Worm (Caenorhabditis elegans) whole organism, young adult: ENCODE data around the gene B0244.16.

ENCODE experiments used
- B0261.1 ChIP-seq: sonication (generic microtip); optimal IDR thresholded peaks from 2 replicates; lab custom pipeline; 2016; ENCODE audit warnings: mild to moderate bottlenecking, missing genetic modification characterization, moderate library complexity, missing compliant biosample characterization
- D2030.7 ChIP-seq: fragments of 200-800 bp; sonication (Bioruptor generic); IDR thresholded peaks from 2 replicates; pipeline ENCODE4 v1.3.6; 2022; ENCODE audit warnings: missing genetic modification reagents, missing genetic modification characterization, missing compliant biosample characterization
- F10E7.11 ChIP-seq: sonication (generic microtip); optimal IDR thresholded peaks from 2 replicates; lab custom pipeline; 2017; ENCODE audit warnings: mild to moderate bottlenecking, missing genetic modification characterization, moderate library complexity, missing compliant biosample characterization
- F49E8.2 ChIP-seq: sonication (generic microtip); optimal IDR thresholded peaks from 3 replicates; lab custom pipeline; 2017; ENCODE audit warnings: missing genetic modification characterization, mild to moderate bottlenecking, missing compliant biosample characterization, antibody characterized with exemption, moderate library complexity; ENCODE audit not compliant: insufficient read depth
- Y95B8A.8 ChIP-seq: fragments of 200-800 bp; sonication (Bioruptor generic); IDR thresholded peaks from 2 replicates; pipeline ENCODE4 v1.3.6; 2022; ENCODE audit warnings: missing genetic modification reagents, missing genetic modification characterization, missing compliant biosample characterization
- ZK185.1 ChIP-seq: sonication (generic microtip); optimal IDR thresholded peaks from 2 replicates; lab custom pipeline; 2016; ENCODE audit warnings: mild to moderate bottlenecking, missing genetic modification characterization, missing compliant biosample characterization; ENCODE audit not compliant: poor library complexity, severe bottlenecking
- akir-1 ChIP-seq: fragments of 200-800 bp; sonication (Bioruptor generic); optimal IDR thresholded peaks from 2 replicates; lab custom pipeline; 2018; ENCODE audit warnings: mild to moderate bottlenecking, missing genetic modification characterization, moderate library complexity, missing compliant biosample characterization
- ama-1 ChIP-seq, 3 experiments: fragments of 150-350 bp in 1 of 3; sonication (generic microtip) in 2 of 3; optimal IDR thresholded peaks; 2 replicates each; lab custom pipeline; 2014 to 2018; ENCODE audit warnings: missing biosample characterization in 2 of 3, missing genetic modification characterization in 2 of 3, missing genetic modification reagents in 2 of 3
- athp-1 ChIP-seq: sonication (generic microtip); optimal IDR thresholded peaks from 2 replicates; lab custom pipeline; 2017; ENCODE audit warnings: mild to moderate bottlenecking, missing genetic modification characterization, missing compliant biosample characterization
- attf-3 ChIP-seq: fragments of 200-800 bp; sonication (Bioruptor generic); conservative IDR thresholded peaks from 2 replicates; pipeline ENCODE4 v1.3.6; 2022; ENCODE audit warnings: missing genetic modification reagents, missing genetic modification characterization, missing compliant biosample characterization
- attf-5 ChIP-seq: fragments of 200-800 bp; sonication (Bioruptor generic); optimal IDR thresholded peaks from 2 replicates; lab custom pipeline; 2018; ENCODE audit warnings: mild to moderate bottlenecking, missing genetic modification characterization, missing compliant biosample characterization
- ccch-3 ChIP-seq: fragments of 200-800 bp; sonication (Bioruptor generic); optimal IDR thresholded peaks from 2 replicates; lab custom pipeline; 2018; ENCODE audit warnings: mild to moderate bottlenecking, missing genetic modification characterization, missing compliant biosample characterization
- cebp-1 ChIP-seq, 2 experiments: fragments of 200-800 bp in 1 of 2; sonication (Bioruptor generic) in 1 of 2; sonication (generic microtip) in 1 of 2; IDR thresholded peaks in 1 of 2; optimal IDR thresholded peaks in 1 of 2; 2 replicates each; pipeline versions ENCODE4 v1.3.6 to Lab custom; 2017 to 2022; ENCODE audit warnings: missing compliant biosample characterization in 2 of 2, missing genetic modification characterization in 2 of 2, mild to moderate bottlenecking in 1 of 2, missing genetic modification reagents in 1 of 2, moderate library complexity in 1 of 2
- ceh-40 ChIP-seq: fragments of 200-800 bp; sonication (Bioruptor generic); IDR thresholded peaks from 2 replicates; pipeline ENCODE4 v1.3.6; 2022; ENCODE audit warnings: missing genetic modification characterization, missing compliant biosample characterization
- ceh-58 ChIP-seq: fragments of 200-800 bp; sonication (Bioruptor generic); IDR thresholded peaks from 2 replicates; pipeline ENCODE4 v1.3.6; 2022; ENCODE audit warnings: missing genetic modification characterization, missing compliant biosample characterization
- chd-7 ChIP-seq: sonication (generic microtip); optimal IDR thresholded peaks from 2 replicates; lab custom pipeline; 2016; ENCODE audit warnings: mild to moderate bottlenecking, missing genetic modification characterization, moderate library complexity, missing compliant biosample characterization
- egl-44 ChIP-seq: fragments of 200-800 bp; sonication (Bioruptor generic); IDR thresholded peaks from 2 replicates; pipeline ENCODE4 v1.3.6; 2022; ENCODE audit warnings: missing genetic modification reagents, missing genetic modification characterization, missing compliant biosample characterization
- gei-17 ChIP-seq: fragments of 200-800 bp; sonication (Bioruptor generic); optimal IDR thresholded peaks from 2 replicates; lab custom pipeline; 2018; ENCODE audit warnings: mild to moderate bottlenecking, missing genetic modification characterization, missing compliant biosample characterization
- him-1 ChIP-seq: sonication (generic microtip); optimal IDR thresholded peaks from 2 replicates; lab custom pipeline; 2016; ENCODE audit warnings: missing genotype, missing genetic modification reagents, missing genetic modification characterization, missing compliant biosample characterization
- hmg-1.2 ChIP-seq: fragments of 200-800 bp; sonication (Bioruptor generic); IDR thresholded peaks from 2 replicates; pipeline ENCODE4 v1.3.6; 2022; ENCODE audit warnings: missing genetic modification reagents, missing genetic modification characterization, missing compliant biosample characterization
- hmg-20 ChIP-seq: fragments of 200-800 bp; sonication (Bioruptor generic); IDR thresholded peaks from 2 replicates; pipeline ENCODE4 v1.3.6; 2022; ENCODE audit warnings: missing genetic modification reagents, missing genetic modification characterization, missing compliant biosample characterization
- hrde-1 ChIP-seq: sonication (generic microtip); optimal IDR thresholded peaks from 2 replicates; lab custom pipeline; 2016; ENCODE audit warnings: missing genetic modification characterization, mild to moderate bottlenecking, missing compliant biosample characterization, moderate library complexity, missing genotype, missing genetic modification reagents, borderline replicate concordance
- let-607 ChIP-seq, 2 experiments: fragments of 200-800 bp in 1 of 2; sonication (Bioruptor generic) in 1 of 2; sonication (generic microtip) in 1 of 2; optimal IDR thresholded peaks; 2 replicates each; lab custom pipeline; 2016 to 2018; ENCODE audit warnings: mild to moderate bottlenecking in 2 of 2, missing compliant biosample characterization in 2 of 2, missing genetic modification characterization in 2 of 2, moderate library complexity in 2 of 2, missing genotype in 1 of 2
- lin-26 ChIP-seq: fragments of 200-800 bp; sonication (Bioruptor generic); IDR thresholded peaks from 2 replicates; pipeline ENCODE4 v1.3.6; 2022; ENCODE audit warnings: missing genetic modification reagents, missing genetic modification characterization, missing compliant biosample characterization
- lsl-1 ChIP-seq: fragments of 200-800 bp; sonication (Bioruptor generic); optimal IDR thresholded peaks from 2 replicates; lab custom pipeline; 2018; ENCODE audit warnings: mild to moderate bottlenecking, missing genetic modification characterization, moderate library complexity, missing compliant biosample characterization
- madf-10 ChIP-seq: sonication (generic microtip); optimal IDR thresholded peaks from 2 replicates; lab custom pipeline; 2016; ENCODE audit warnings: mild to moderate bottlenecking, missing genetic modification characterization, missing compliant biosample characterization
- madf-6 ChIP-seq: fragments of 200-800 bp; sonication (Bioruptor generic); IDR thresholded peaks from 2 replicates; pipeline ENCODE4 v1.3.6; 2022; ENCODE audit warnings: missing genetic modification reagents, missing genetic modification characterization, missing compliant biosample characterization
- mel-28 ChIP-seq: sonication (generic microtip); optimal IDR thresholded peaks from 2 replicates; lab custom pipeline; 2016; ENCODE audit warnings: borderline replicate concordance, mild to moderate bottlenecking, missing genetic modification characterization, missing compliant biosample characterization
- nhr-80 ChIP-seq: sonication (generic microtip); optimal IDR thresholded peaks from 2 replicates; lab custom pipeline; 2016; ENCODE audit warnings: missing genetic modification characterization, missing compliant biosample characterization
- nhr-90 ChIP-seq: sonication (generic microtip); optimal IDR thresholded peaks from 2 replicates; lab custom pipeline; 2016; ENCODE audit warnings: missing genotype, mild to moderate bottlenecking, missing genetic modification characterization, missing compliant biosample characterization
- pbrm-1 ChIP-seq: fragments of 200-800 bp; sonication (Bioruptor generic); IDR thresholded peaks from 2 replicates; pipeline ENCODE4 v1.3.6; 2022; ENCODE audit warnings: missing genetic modification reagents, missing genetic modification characterization, missing compliant biosample characterization
- rcor-1 ChIP-seq: fragments of 200-800 bp; sonication (Bioruptor generic); IDR thresholded peaks from 2 replicates; pipeline ENCODE4 v1.3.6; 2022; ENCODE audit warnings: missing genetic modification reagents, missing genetic modification characterization, missing compliant biosample characterization
- rec-8 ChIP-seq, 2 experiments: sonication (generic microtip); optimal IDR thresholded peaks; 2 replicates each; lab custom pipeline; 2016; ENCODE audit warnings: mild to moderate bottlenecking in 2 of 2, missing genetic modification characterization in 2 of 2, missing genetic modification reagents in 2 of 2, missing genotype in 2 of 2, missing biosample characterization in 1 of 2, missing compliant biosample characterization in 1 of 2, moderate library complexity in 1 of 2
- rpc-1 ChIP-seq, 2 experiments: fragments of 150-350 bp in 1 of 2; sonication (generic microtip) in 1 of 2; optimal IDR thresholded peaks; 2 replicates each; lab custom pipeline; 2014 to 2018; ENCODE audit warnings: missing biosample characterization in 1 of 2, missing genetic modification characterization in 1 of 2, missing genetic modification reagents in 1 of 2, missing genotype in 1 of 2
- snpc-1.1 ChIP-seq: sonication (generic microtip); optimal IDR thresholded peaks from 2 replicates; lab custom pipeline; 2017; ENCODE audit warnings: missing genetic modification characterization, mild to moderate bottlenecking, missing compliant biosample characterization, antibody characterized with exemption, moderate library complexity, missing genotype, missing genetic modification reagents; ENCODE audit not compliant: insufficient read depth
- snpc-1.3 ChIP-seq: sonication (generic microtip); optimal IDR thresholded peaks from 2 replicates; lab custom pipeline; 2017; ENCODE audit warnings: missing genetic modification characterization, mild to moderate bottlenecking, missing compliant biosample characterization, antibody characterized with exemption, moderate library complexity, missing genotype, missing genetic modification reagents; ENCODE audit not compliant: insufficient read depth
- snpc-3.4 ChIP-seq: sonication (generic microtip); optimal IDR thresholded peaks from 2 replicates; lab custom pipeline; 2017; ENCODE audit warnings: missing genetic modification characterization, mild to moderate bottlenecking, missing compliant biosample characterization, antibody characterized with exemption, moderate library complexity, missing genotype, missing genetic modification reagents
- snpc-4 ChIP-seq, 5 experiments: fragments of 150-350 bp in 1 of 5; sonication (generic microtip) in 4 of 5; optimal IDR thresholded peaks; 2 replicates each; lab custom pipeline; 2014 to 2018; ENCODE audit warnings: missing genetic modification characterization in 5 of 5, missing biosample characterization in 3 of 5, antibody characterized with exemption in 2 of 5, mild to moderate bottlenecking in 2 of 5, missing compliant biosample characterization in 2 of 5, missing genotype in 2 of 5, moderate library complexity in 2 of 5, missing genetic modification reagents in 1 of 5
- tbp1 ChIP-seq: fragments of 200-800 bp; sonication (Bioruptor generic); optimal IDR thresholded peaks from 2 replicates; lab custom pipeline; 2018; ENCODE audit warnings: mild to moderate bottlenecking, missing genetic modification characterization, missing compliant biosample characterization
- tlf-1 ChIP-seq: fragments of 200-800 bp; sonication (Bioruptor generic); optimal IDR thresholded peaks from 2 replicates; lab custom pipeline; 2018; ENCODE audit warnings: mild to moderate bottlenecking, missing genetic modification characterization, missing compliant biosample characterization
- zfh-2 ChIP-seq: fragments of 200-800 bp; sonication (Bioruptor generic); conservative IDR thresholded peaks from 2 replicates; pipeline ENCODE4 v1.3.6; 2022; ENCODE audit warnings: missing genetic modification reagents, missing genetic modification characterization, missing compliant biosample characterization
- ztf-18 ChIP-seq: sonication (generic microtip); optimal IDR thresholded peaks from 2 replicates; lab custom pipeline; 2016; ENCODE audit warnings: missing genotype, mild to moderate bottlenecking, missing genetic modification characterization, missing compliant biosample characterization
- ztf-28 ChIP-seq: fragments of 200-800 bp; sonication (Bioruptor generic); IDR thresholded peaks from 2 replicates; pipeline ENCODE4 v1.3.6; 2022; ENCODE audit warnings: missing genetic modification reagents, missing genetic modification characterization, missing compliant biosample characterization

The B0244.16 gene

ce11 chrIII:5761886-5762285 lies 21.1 kb downstream of the B0244.16 start (continued):
- TF ChIP-seq F49E8.2 (tag; lab: Kevin White, UChicago) (peak; percentile 65), cebp-1 (GFP tag; IDR thresholded peaks at IDR 0.05; lab: Robert Waterston, UW) (no peak), cebp-1 (tag; optimal IDR thresholded peaks at IDR 0.05; lab: Kevin White, UChicago) (peak; percentile 31), Y95B8A.8 (GFP tag; lab: Robert Waterston, UW) (0 out of 2 replicates have a peak, but pooled peaks have one; percentile 21), pbrm-1 (GFP tag; lab: Robert Waterston, UW) (0 out of 2 replicates have a peak, but pooled peaks have one; percentile 45), him-1 (tag; lab: Kevin White, UChicago) (peak; percentile 78), rcor-1 (0 out of 2 replicates have a peak, but pooled peaks have one; percentile 19), madf-6 (peak; percentile 61), snpc-4 (GFP tag; optimal IDR thresholded peaks at IDR 0.05; lab: Kevin White, UChicago) (peak; percentile 44), snpc-4 (tag; optimal IDR thresholded peaks at IDR 0.05; lab: Kevin White, UChicago) (peak in 3 of 4 experiments; percentile 43 to 54 (median 52)), mel-28 (no peak), F10E7.11 (tag; lab: Kevin White, UChicago) (no peak), rec-8 (tag; optimal IDR thresholded peaks at IDR 0.05; lab: Kevin White, UChicago) (peak in 1 of 2 experiments; percentile 43), ceh-40 (GFP tag; lab: Robert Waterston, UW) (0 out of 2 replicates have a peak, but pooled peaks have one; percentile 50), hmg-1.2 (GFP tag; lab: Robert Waterston, UW) (peak; percentile 72), rpc-1 (optimal IDR thresholded peaks at IDR 0.05; lab: Kevin White, UChicago) (peak; percentile 77), rpc-1 (tag; optimal IDR thresholded peaks at IDR 0.05; lab: Kevin White, UChicago) (peak; percentile 87), ztf-28 (GFP tag; lab: Robert Waterston, UW) (no peak), nhr-80 (tag; lab: Kevin White, UChicago) (peak; percentile 17), attf-3 (GFP tag; lab: Robert Waterston, UW) (0 out of 2 replicates have a peak, but pooled peaks have one; percentile 24), hmg-20 (GFP tag; lab: Robert Waterston, UW) (no peak), madf-10 (tag; lab: Kevin White, UChicago) (peak; percentile 48), B0261.1 (tag; lab: Kevin White, UChicago) (peak; percentile 81), snpc-1.3 (tag; lab: Kevin White, UChicago) (peak; percentile 75), gei-17 (GFP tag; lab: Kevin White, UChicago) (no peak), chd-7 (peak; percentile 71), ama-1 (optimal IDR thresholded peaks at IDR 0.05; lab: Kevin White, UChicago) (no peak), ama-1 (GFP tag; optimal IDR thresholded peaks at IDR 0.05; lab: Kevin White, UChicago) (peak in 1 of 2 experiments; percentile 48), athp-1 (tag; lab: Kevin White, UChicago) (peak; percentile 39), akir-1 (GFP tag; lab: Kevin White, UChicago) (no peak), nhr-90 (tag; lab: Kevin White, UChicago) (peak; percentile 50), lin-26 (GFP tag; lab: Robert Waterston, UW) (peak; percentile 92), D2030.7 (peak; percentile 71; the same call in 1 of the 2 replicates), ztf-18 (tag; lab: Kevin White, UChicago) (peak; percentile 70), tbp1 (peak; percentile 90), egl-44 (no peak; the same call in 1 of the 2 replicates), ceh-58 (GFP tag; lab: Robert Waterston, UW) (no peak), lsl-1 (peak; percentile 51), tlf-1 (no peak), ZK185.1 (tag; lab: Kevin White, UChicago) (peak; percentile 52), ccch-3 (GFP tag; lab: Kevin White, UChicago) (no peak), zfh-2 (GFP tag; lab: Robert Waterston, UW) (peak; percentile 37; the same call in 1 of the 2 replicates), attf-5 (GFP tag; lab: Kevin White, UChicago) (peak; percentile 9), snpc-3.4 (tag; lab: Kevin White, UChicago) (peak; percentile 64), snpc-1.1 (tag; lab: Kevin White, UChicago) (peak; percentile 7), hrde-1 (peak; percentile 21), let-607 (tag; optimal IDR thresholded peaks at IDR 0.05; lab: Kevin White, UChicago) (peak in 1 of 2 experiments; percentile 43)
